Fruit fly (Drosophila melanogaster): ENCODE measurements around the gene CG1907.
A peak's percentile ranks its signal among the peaks of the same experiment; 100 is the strongest.

The CG1907 gene

DNA sequence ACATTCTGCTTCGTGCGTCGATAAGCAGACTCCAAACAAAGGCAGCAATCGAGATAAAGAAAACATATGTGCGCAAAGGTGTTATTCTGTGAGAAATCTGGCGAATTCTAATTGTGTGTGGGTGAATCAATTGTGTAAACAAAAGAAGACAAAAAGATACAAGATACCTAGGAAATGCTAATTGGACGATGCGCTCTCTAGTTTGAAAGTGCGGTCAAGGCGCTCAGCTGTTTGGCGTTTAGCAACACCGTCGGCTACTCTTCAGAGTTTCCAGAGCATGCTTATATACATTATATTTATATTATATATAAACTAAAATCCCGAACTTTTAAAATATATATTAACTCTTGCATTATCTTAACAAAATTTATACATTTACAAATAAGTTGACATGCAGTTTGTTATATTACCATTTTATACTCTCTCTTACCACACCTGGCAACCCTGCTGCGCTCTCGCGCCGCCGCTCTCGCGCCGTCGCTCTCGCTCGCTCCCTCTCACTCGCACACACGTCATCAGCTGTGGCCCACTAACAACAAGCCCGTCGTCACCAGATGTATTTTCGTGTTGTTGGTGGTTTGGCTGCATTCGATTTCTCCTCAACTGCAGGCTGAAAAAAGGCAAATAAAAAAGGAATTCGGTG, at the start of gene CG1907:
Gene CG1907 (plus strand): TSS at position 551 of the 643 bp plus-strand sequence.
- TF ChIP-seq noc (tag; optimal IDR thresholded peaks at IDR 0.05), result peak; percentile 97

DNA sequence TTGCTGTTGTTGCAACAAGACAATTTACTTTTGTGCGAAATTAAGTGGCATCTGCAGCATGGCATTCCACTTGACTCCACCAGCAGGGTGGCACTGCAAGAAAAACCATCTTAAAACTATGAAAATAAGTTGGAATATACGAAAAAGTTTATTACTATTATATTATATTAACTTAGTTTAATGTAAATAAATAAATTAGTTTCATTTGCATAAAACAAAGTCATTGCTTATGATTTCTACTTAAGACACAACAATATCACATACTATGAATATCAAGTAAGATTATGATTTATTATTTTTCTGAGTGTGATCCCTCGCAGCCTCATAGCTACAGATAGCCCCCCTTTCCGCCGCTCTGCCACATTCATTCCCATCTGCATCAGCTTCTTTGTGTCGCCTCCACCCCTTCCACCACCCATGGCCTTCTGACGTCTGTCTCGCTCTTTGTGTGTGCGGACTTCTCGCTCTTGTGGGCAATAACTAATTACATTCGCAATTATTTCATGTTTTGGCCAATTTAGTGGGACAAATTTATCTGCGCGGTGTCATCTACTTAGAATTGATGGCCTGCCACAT, 48.5 kb upstream of the CG1907 start:
- no peak for TF ChIP-seq noc (tag; optimal IDR thresholded peaks at IDR 0.05)

DNA sequence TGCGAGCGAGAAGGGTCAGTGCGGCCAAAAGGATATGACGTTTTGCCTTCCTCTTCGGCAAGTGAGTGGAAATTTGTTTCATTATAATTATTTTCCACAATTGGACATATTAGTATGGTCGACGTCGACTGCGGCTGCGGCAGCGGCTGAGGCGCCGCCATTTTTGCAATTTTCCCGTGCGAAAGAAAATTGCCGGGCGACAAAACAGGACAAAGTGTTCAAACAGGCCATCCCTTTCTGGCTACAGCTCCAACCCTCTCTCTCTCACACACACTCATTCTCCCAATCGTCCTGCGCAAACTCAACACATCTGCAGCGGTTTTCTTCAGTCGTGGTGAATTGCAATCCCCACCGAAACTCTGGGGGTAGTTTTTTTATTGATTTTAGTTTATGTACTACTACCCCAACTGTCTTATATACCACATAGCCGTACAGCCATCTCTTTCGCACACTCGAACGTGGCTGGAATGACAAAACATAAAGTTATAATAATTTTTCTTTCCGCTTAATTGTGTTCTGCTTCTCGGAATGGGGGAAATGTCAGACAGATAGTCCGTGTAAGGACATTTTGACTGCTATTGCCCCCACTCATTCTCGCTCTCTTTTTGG, 46.7 kb upstream of the CG1907 start:
- TF ChIP-seq noc (tag; optimal IDR thresholded peaks at IDR 0.05), result no peak

DNA sequence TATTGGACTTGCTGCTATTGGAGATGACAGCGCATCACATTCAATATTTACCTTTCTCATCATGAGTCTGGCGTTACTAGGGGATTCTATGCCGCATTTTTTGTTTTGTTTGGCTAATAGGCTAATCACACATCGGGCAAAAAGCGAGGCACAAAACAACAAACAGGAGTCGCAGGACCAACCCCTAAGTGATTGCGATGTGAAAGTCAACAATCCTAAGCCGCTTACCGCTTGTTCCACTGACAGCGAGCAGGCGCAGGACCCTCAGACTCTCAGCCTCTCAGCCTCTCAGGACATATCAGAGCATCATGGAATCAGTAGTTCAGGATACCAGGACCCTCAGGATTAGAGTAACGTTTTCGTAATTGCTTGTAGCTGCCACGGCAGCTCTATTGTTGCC, 42.9 kb upstream of the CG1907 start:
- no peak for TF ChIP-seq noc (tag; optimal IDR thresholded peaks at IDR 0.05)

DNA sequence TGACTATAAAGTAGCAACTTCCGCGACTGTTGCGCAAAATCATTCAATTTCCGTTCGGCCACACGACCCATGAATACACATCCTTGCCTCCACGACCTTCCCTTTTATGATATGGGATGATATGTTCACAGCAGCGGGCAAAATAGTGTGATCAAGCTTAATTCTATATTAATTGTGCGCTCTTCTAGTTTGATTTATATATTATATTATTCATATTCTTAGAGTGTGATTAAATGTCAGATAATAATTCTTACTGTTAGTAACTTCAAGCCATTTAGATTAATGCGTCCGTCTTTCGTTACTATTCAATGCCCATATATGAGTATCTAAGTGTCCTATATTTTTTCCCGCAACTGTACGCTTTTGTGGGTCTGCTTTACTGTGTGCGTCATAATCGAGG, 37.4 kb upstream of the CG1907 start:
- no peak for TF ChIP-seq noc (tag; optimal IDR thresholded peaks at IDR 0.05)

DNA sequence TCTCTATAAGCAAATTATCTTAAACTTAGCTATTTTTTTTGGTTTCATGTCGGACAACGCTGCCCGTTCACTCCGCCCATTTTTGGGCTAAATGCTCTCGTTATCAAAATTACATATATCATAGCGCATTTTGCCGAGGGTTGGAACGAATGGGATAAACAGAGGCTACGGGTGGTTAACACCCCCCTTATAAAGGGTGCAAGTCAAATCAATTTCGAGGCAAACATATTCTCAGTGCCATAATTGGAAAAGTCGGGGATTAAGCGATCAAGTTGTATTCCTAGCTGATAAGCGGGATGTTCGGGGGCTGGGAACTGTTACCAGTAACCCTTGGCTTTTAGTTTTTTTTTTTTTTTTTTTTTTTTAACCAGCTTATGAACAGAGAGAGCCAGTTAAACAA, 35.6 kb upstream of the CG1907 start:
- no peak for TF ChIP-seq noc (tag; optimal IDR thresholded peaks at IDR 0.05)

DNA sequence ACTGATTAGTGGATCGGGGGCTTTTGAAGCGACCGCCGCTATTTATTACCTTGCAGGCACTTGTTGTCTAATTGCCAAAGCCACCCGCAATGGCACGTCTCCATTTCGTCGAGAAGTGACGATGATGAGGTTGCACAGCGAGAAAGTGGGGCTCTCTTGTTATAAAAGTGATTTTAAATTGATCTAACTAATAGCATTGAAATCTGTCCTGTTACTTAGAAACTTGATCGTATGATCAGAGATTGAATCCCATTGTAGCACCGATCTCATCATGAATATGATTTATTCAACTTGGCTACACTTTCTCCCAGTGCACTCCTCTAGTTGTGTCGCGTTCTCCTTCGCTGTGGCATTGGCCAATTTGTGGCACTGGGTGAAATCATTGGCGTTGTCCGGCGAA, 34.6 kb upstream of the CG1907 start:
- no peak for TF ChIP-seq noc (tag; optimal IDR thresholded peaks at IDR 0.05)

DNA sequence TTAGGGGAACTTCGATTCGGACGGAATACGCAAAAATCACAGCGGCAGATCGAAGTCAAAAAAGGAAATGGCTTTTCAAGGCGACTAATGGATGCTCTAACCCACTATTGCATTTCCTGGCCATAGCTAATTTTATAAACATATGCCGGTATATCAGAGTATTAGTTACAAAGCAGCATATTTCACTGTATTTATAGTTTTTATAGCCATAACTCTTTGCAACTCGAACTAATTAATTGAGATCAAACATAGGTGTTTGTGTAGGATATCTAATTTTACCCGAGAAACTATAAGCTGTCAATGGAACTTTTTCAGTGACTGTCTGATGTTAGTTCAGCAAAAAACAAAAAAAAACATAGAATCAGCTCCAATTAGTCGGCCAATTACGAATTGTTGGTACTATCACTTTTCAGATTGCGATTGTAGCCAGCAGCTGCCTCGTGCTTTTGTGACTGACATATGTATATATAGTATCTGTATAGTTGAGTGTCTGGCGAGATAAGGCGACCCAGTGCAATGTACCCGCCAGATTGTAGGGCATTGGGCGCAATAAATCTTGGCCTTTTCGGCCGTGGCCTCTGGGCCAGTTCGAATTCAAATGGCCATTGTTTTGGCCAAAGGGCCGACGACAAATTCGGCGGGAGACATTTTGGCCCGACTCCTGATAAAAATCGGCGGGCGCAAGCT, 33.7 kb upstream of the CG1907 start:
- no peak for TF ChIP-seq noc (tag; optimal IDR thresholded peaks at IDR 0.05)

DNA sequence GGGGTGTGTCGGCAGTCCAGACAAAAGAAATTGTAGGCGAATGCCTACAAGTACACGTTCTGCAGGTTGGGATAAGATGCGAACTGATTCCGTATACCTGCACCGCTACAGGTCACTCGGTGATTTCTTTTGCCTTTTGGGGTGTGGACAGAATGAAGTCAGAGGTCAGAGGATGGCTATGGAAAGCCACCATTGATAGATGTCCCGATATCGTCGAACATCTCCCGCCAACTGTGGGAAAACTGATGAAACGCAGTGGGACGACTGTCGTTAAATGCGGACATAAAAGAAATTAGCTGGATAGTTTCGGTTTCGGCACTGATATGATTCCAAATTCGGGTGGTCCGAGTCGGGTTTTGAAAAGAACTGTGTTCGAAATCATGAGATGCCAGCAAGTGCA, 32.1 kb upstream of the CG1907 start:
- no peak for TF ChIP-seq noc (tag; optimal IDR thresholded peaks at IDR 0.05)

DNA sequence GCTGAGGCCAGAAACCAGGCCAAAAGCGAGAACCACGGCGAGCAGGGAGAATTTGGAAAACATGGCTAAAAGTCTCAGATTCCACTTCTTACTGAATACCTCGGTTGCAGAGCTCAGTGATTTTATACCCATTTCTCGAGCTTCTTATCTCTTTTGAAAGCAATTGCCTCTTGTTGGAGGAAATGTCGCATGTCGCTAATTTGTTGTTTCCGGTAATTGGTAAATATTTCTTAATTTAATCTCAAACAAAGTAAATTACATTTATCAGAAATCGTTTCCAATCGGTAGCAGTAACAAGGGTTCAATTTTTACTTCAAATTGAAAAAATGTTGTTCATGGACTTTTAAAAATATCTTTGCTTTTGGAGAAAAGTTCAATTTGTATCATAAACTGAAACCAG, 30.9 kb upstream of the CG1907 start, which contains the start of gene CG7567:
Gene CG7567 (minus strand): TSS at position 101 of the 400 bp plus-strand sequence.
- no peak for TF ChIP-seq noc (tag; optimal IDR thresholded peaks at IDR 0.05)

DNA sequence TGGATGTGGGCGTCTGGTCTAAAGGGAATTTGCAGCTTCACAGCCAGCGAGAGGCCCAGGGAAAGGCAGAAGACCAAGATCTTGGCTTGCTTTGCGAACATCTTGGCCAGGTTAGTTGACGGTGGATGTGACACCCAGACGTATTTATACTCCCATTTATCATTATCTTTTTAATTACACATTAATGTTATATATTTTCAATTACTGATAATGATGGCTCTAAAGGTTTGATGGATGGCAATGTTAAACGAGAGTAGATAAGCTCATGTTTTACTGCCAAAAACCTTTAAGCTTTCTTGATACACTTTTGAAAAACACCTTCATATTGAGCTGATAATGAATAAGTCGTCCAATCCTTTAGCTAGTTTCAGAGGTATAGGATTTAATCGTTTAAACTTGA, 29.2 kb upstream of the CG1907 start, which contains the start of gene CG11470:
Gene CG11470 (minus strand): TSS at position 101 of the 400 bp plus-strand sequence.
- no peak for TF ChIP-seq noc (tag; optimal IDR thresholded peaks at IDR 0.05)

DNA sequence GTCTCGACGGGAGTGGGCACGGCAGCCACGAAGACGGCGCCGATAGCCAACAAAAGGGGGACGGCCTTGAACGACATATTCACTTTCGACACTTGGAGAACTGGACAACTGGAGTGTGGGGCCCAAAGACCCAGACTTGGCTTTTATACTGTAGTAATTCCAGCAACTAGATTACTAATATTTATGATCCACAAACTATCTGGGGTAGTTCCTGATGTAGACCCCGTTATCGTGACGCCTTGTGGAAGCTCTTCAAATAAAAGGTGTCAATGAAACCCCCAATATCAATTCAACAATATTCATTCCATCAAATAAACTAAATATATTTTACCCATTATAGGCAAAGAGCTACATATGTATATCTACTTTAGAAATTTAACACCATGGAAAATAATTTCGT, 28.1 kb upstream of the CG1907 start, which contains the start of gene CG31041:
Gene CG31041 (minus strand): TSS at position 101 of the 400 bp plus-strand sequence.
- no peak for TF ChIP-seq noc (tag; optimal IDR thresholded peaks at IDR 0.05)

DNA sequence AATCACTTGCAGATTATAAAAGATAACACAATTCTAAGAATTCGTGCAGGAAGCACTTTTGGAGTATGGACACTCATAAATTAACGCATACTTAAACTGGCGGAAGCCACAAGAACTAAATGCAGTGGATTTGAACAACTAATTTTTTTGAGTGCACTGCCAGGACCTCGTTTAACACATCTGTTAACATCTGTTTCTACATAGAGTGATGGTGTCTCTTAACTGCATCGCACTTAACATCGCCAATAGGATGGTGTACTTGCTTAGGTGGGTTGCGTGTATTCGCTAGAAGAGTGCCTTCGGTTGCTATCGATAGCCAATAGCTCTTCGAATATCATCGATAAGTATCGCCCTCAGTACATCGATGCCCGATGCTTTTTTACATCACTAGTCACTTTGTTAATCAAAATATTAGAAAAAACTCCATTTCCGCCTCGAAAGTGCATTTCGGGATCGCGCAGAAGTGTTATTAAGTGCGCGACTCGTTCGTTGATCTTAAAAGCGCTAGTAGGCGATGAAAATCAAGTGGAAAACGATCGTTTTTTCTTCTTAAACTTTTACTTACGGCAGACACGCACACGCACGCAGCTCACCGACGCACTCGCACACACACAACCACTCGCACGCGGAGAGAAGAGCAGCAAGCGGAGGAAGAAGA, 27.3 kb upstream of the CG1907 start, which contains the start of gene alph:
Gene alph (plus strand): TSS at position 351 of the 658 bp plus-strand sequence.
- TF ChIP-seq noc (tag; optimal IDR thresholded peaks at IDR 0.05), result no peak

DNA sequence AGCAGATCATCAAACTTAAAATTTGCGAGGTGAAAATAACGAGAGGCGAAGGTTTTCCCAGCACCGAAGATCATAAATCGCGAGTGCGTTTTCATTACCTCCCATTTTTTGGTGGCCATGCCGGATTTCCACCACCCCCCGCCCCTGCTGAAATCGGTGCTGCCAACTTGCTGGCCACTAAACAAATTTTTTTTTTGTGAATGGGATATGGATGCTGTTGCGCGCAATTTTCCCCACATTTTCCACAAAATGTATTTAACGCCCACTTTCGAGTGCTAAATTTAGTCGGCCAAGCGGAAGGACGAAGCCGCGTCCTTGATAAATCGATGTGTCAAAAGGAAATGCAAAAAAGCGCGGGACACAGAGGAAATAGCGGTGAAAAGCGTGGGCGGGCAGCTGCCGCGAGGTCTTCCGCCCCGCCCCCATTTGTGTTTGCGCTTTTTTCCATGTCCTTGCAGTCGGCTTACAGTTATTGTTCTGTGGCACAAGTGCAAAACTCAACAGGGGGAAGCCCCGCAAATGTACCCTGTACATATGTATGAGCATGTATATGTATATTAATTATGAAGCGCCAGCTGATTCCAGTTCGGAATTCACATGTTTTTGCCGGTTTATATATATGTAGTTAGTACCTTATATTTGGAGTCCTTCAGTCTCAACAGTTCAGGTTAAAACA, 26.6 kb upstream of the CG1907 start:
- no peak for TF ChIP-seq noc (tag; optimal IDR thresholded peaks at IDR 0.05)

DNA sequence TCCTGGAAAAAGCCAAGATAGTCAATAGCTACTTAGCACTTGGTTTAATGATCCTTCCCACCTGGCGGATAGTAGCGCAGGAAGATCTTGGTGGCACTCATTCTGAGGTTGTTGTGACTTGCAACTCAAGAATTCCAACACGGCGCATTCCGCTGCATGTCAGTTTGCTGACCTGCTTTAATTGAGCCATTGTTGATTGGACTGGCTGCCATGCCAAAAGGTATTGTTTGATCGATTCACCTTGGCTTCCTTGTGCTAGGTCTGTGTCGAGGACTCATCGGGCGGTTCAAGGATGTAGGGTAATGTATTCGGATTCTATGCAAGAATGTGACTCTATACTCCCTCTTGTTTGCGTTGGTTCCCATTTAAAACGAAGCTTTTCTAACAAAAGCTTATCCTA, 18.1 kb upstream of the CG1907 start, which contains the start of gene CG7568:
Gene CG7568 (minus strand): TSS at position 101 of the 400 bp plus-strand sequence.
- no peak for TF ChIP-seq noc (tag; optimal IDR thresholded peaks at IDR 0.05)

Data from whole organism, larva.